Worm (Caenorhabditis elegans) whole organism, mixed stage, embryonic: ENCODE measurements around the gene F46F5.7.

ENCODE experiments used
- ces-1 ChIP-seq: fragments of 150-350 bp; optimal IDR thresholded peaks from 2 replicates; lab custom pipeline; 2014; ENCODE audit warnings: missing biosample characterization, missing genetic modification reagents, missing genetic modification characterization
- mls-2 ChIP-seq: sonication (generic microtip); optimal IDR thresholded peaks from 2 replicates; lab custom pipeline; 2016; ENCODE audit warnings: mild to moderate bottlenecking, missing genetic modification characterization, moderate library complexity, missing compliant biosample characterization
- nhr-12 ChIP-seq: fragments of 150-350 bp; optimal IDR thresholded peaks from 2 replicates; lab custom pipeline; 2014; ENCODE audit warnings: missing biosample characterization, missing genetic modification characterization
- nhr-237 ChIP-seq: fragments of 150-350 bp; optimal IDR thresholded peaks from 2 replicates; lab custom pipeline; 2014; ENCODE audit warnings: missing biosample characterization, missing genetic modification characterization
- nhr-28 ChIP-seq: fragments of 150-350 bp; optimal IDR thresholded peaks from 2 replicates; lab custom pipeline; 2014; ENCODE audit warnings: missing biosample characterization, missing genetic modification characterization
- tbx-8 ChIP-seq: fragments of 200-800 bp; sonication (Bioruptor generic); optimal IDR thresholded peaks from 2 replicates; lab custom pipeline; 2018; ENCODE audit warnings: mild to moderate bottlenecking, missing genetic modification characterization, moderate library complexity, missing compliant biosample characterization
- unc-62 ChIP-seq: fragments of 150-350 bp; optimal IDR thresholded peaks from 2 replicates; lab custom pipeline; 2014; ENCODE audit warnings: missing biosample characterization, missing genetic modification reagents, missing genetic modification characterization
- ztf-11 ChIP-seq: fragments of 150-350 bp; optimal IDR thresholded peaks from 2 replicates; lab custom pipeline; 2014; ENCODE audit warnings: missing biosample characterization, missing genetic modification characterization

ce11 chrII:783532-783931 lies 36.9 kb downstream of the F46F5.7 start, which contains the start of gene Y39F10A.6:
- no peak for TF ChIP-seq nhr-237 (tag; lab: Kevin White, UChicago)
- TF ChIP-seq mls-2 (tag; lab: Kevin White, UChicago): no peak
- TF ChIP-seq unc-62 (GFP tag; lab: Kevin White, UChicago): no peak
- TF ChIP-seq nhr-28: no peak
- no peak for TF ChIP-seq ces-1 (GFP tag; lab: Kevin White, UChicago)
- no peak for TF ChIP-seq tbx-8 (GFP tag; lab: Kevin White, UChicago)
- TF ChIP-seq ztf-11 (tag; lab: Kevin White, UChicago): no peak
- no peak for TF ChIP-seq nhr-12 (tag; lab: Kevin White, UChicago)
